Worm (Caenorhabditis elegans) whole organism, L2 larva: ENCODE data around the gene srab-26.
A peak's percentile ranks its signal among the peaks of the same experiment; 100 is the strongest.

ENCODE experiments used
- C34F6.9 ChIP-seq: fragments of 150-350 bp; optimal IDR thresholded peaks from 2 replicates; lab custom pipeline; 2014; ENCODE audit warnings: missing biosample characterization, missing genetic modification characterization
- F13H6.1 ChIP-seq: sonication (generic microtip); optimal IDR thresholded peaks from 2 replicates; lab custom pipeline; 2016; ENCODE audit warnings: missing genetic modification characterization, missing compliant biosample characterization
- R02D3.7 ChIP-seq: fragments of 150-350 bp; optimal IDR thresholded peaks from 2 replicates; lab custom pipeline; 2014; ENCODE audit warnings: missing biosample characterization, missing genetic modification characterization
- Y55F3AM.14 ChIP-seq: fragments of 200-800 bp; sonication (Bioruptor generic); optimal IDR thresholded peaks from 2 replicates; lab custom pipeline; 2018; ENCODE audit warnings: mild to moderate bottlenecking, missing genetic modification characterization, missing compliant biosample characterization
- alr-1 ChIP-seq: fragments of 150-350 bp; optimal IDR thresholded peaks from 2 replicates; lab custom pipeline; 2014; ENCODE audit warnings: missing biosample characterization, missing genetic modification characterization
- aly-2 ChIP-seq: fragments of 150-350 bp; optimal IDR thresholded peaks from 2 replicates; lab custom pipeline; 2014; ENCODE audit warnings: missing biosample characterization, missing genetic modification characterization
- ama-1 ChIP-seq: fragments of 150-350 bp; optimal IDR thresholded peaks from 2 replicates; lab custom pipeline; 2018; ENCODE audit warnings: inconsistent platforms
- blmp-1 ChIP-seq: sonication (generic microtip); optimal IDR thresholded peaks from 2 replicates; lab custom pipeline; 2017; ENCODE audit warnings: missing genetic modification characterization, mild to moderate bottlenecking, missing compliant biosample characterization, antibody characterized with exemption, moderate library complexity; ENCODE audit not compliant: insufficient read depth
- ceh-16 ChIP-seq: fragments of 150-350 bp; optimal IDR thresholded peaks from 2 replicates; lab custom pipeline; 2014; ENCODE audit warnings: missing biosample characterization, missing genetic modification characterization
- ceh-82 ChIP-seq: fragments of 150-350 bp; optimal IDR thresholded peaks from 2 replicates; lab custom pipeline; 2014; ENCODE audit warnings: missing biosample characterization, missing genetic modification characterization
- crh-2 ChIP-seq: sonication (generic microtip); optimal IDR thresholded peaks from 2 replicates; lab custom pipeline; 2017; ENCODE audit warnings: missing biosample characterization, missing genetic modification characterization
- dmd-4 ChIP-seq: sonication (generic microtip); optimal IDR thresholded peaks from 2 replicates; lab custom pipeline; 2017; ENCODE audit warnings: missing biosample characterization, missing genetic modification characterization
- egl-27 ChIP-seq: sonication (generic microtip); optimal IDR thresholded peaks from 3 replicates; lab custom pipeline; 2017; ENCODE audit warnings: missing biosample characterization, missing genetic modification reagents, missing genetic modification characterization
- elt-1 ChIP-seq: fragments of 150-350 bp; optimal IDR thresholded peaks from 2 replicates; lab custom pipeline; 2014; ENCODE audit warnings: missing biosample characterization, missing genetic modification characterization
- elt-3 ChIP-seq: sonication (generic microtip); optimal IDR thresholded peaks from 2 replicates; lab custom pipeline; 2017; ENCODE audit warnings: missing biosample characterization, missing genetic modification characterization
- fos-1 ChIP-seq: fragments of 150-350 bp; optimal IDR thresholded peaks from 2 replicates; lab custom pipeline; 2014; ENCODE audit warnings: missing biosample characterization, missing genetic modification characterization
- gmeb-1 ChIP-seq: fragments of 150-350 bp; optimal IDR thresholded peaks from 2 replicates; lab custom pipeline; 2014; ENCODE audit warnings: missing biosample characterization, missing genetic modification characterization
- lin-13 ChIP-seq: fragments of 150-350 bp; optimal IDR thresholded peaks from 2 replicates; lab custom pipeline; 2014; ENCODE audit warnings: missing biosample characterization, missing genetic modification reagents, missing genetic modification characterization
- lin-39 ChIP-seq: fragments of 150-350 bp; optimal IDR thresholded peaks from 2 replicates; lab custom pipeline; 2014; ENCODE audit warnings: missing biosample characterization, missing genetic modification reagents, missing genetic modification characterization
- lsy-2 ChIP-seq, 2 experiments: fragments of 150-350 bp in 1 of 2; sonication (generic microtip) in 1 of 2; optimal IDR thresholded peaks; 2 replicates each; lab custom pipeline; 2014 to 2017; ENCODE audit warnings: missing biosample characterization in 2 of 2, missing genetic modification characterization in 2 of 2
- mdl-1 ChIP-seq, 2 experiments: fragments of 150-350 bp in 1 of 2; sonication (generic microtip) in 1 of 2; optimal IDR thresholded peaks; 2 replicates each; lab custom pipeline; 2017; ENCODE audit warnings: missing biosample characterization in 2 of 2, missing genetic modification characterization in 2 of 2
- nhr-10 ChIP-seq: sonication (generic microtip); optimal IDR thresholded peaks from 2 replicates; lab custom pipeline; 2017; ENCODE audit warnings: missing biosample characterization, missing genetic modification characterization
- nhr-11 ChIP-seq: fragments of 150-350 bp; optimal IDR thresholded peaks from 2 replicates; lab custom pipeline; 2014; ENCODE audit warnings: missing biosample characterization, missing genetic modification characterization
- nhr-129 ChIP-seq: fragments of 150-350 bp; optimal IDR thresholded peaks from 2 replicates; lab custom pipeline; 2014; ENCODE audit warnings: missing biosample characterization, missing genetic modification characterization
- nhr-21 ChIP-seq: fragments of 150-350 bp; optimal IDR thresholded peaks from 2 replicates; lab custom pipeline; 2014; ENCODE audit warnings: missing biosample characterization, missing genetic modification characterization
- nhr-237 ChIP-seq: fragments of 150-350 bp; optimal IDR thresholded peaks from 2 replicates; lab custom pipeline; 2014; ENCODE audit warnings: missing biosample characterization, missing genetic modification characterization
- nhr-25 ChIP-seq: fragments of 150-350 bp; sonication (generic microtip); optimal IDR thresholded peaks from 3 replicates; lab custom pipeline; 2014; ENCODE audit warnings: missing biosample characterization, missing genetic modification characterization
- nhr-77 ChIP-seq: fragments of 150-350 bp; optimal IDR thresholded peaks from 2 replicates; lab custom pipeline; 2014; ENCODE audit warnings: missing biosample characterization, missing genetic modification characterization
- sem-4 ChIP-seq: fragments of 150-350 bp; optimal IDR thresholded peaks from 2 replicates; lab custom pipeline; 2014; ENCODE audit warnings: missing biosample characterization, missing genetic modification reagents, missing genetic modification characterization
- skn-1 ChIP-seq: sonication (generic microtip); optimal IDR thresholded peaks from 2 replicates; lab custom pipeline; 2017; ENCODE audit warnings: missing biosample characterization, missing genetic modification characterization
- sma-3 ChIP-seq: sonication (generic microtip); optimal IDR thresholded peaks from 2 replicates; lab custom pipeline; 2016; ENCODE audit warnings: missing genetic modification reagents, missing genetic modification characterization, missing compliant biosample characterization
- sma-9 ChIP-seq, 2 experiments: fragments of 150-350 bp in 1 of 2; sonication (generic microtip) in 1 of 2; optimal IDR thresholded peaks; 2 replicates each; lab custom pipeline; 2014 to 2016; ENCODE audit warnings: missing genetic modification characterization in 2 of 2, mild to moderate bottlenecking in 1 of 2, missing biosample characterization in 1 of 2, missing compliant biosample characterization in 1 of 2, missing genetic modification reagents in 1 of 2, moderate library complexity in 1 of 2
- unc-39 ChIP-seq: fragments of 150-350 bp; optimal IDR thresholded peaks from 2 replicates; lab custom pipeline; 2014; ENCODE audit warnings: missing biosample characterization, missing genetic modification characterization
- unc-55 ChIP-seq: fragments of 150-350 bp; sonication (generic microtip); optimal IDR thresholded peaks from 3 replicates; lab custom pipeline; 2014; ENCODE audit warnings: missing biosample characterization, missing genetic modification reagents, missing genetic modification characterization
- unc-62 ChIP-seq: fragments of 150-350 bp; optimal IDR thresholded peaks from 2 replicates; lab custom pipeline; 2014; ENCODE audit warnings: missing biosample characterization, missing genetic modification reagents, missing genetic modification characterization
- zag-1 ChIP-seq: fragments of 150-350 bp; optimal IDR thresholded peaks from 2 replicates; lab custom pipeline; 2014; ENCODE audit warnings: missing biosample characterization, missing genetic modification characterization
- ztf-1 ChIP-seq: fragments of 200-800 bp; sonication (Bioruptor generic); conservative IDR thresholded peaks from 2 replicates; pipeline ENCODE4 v1.3.6; 2022; ENCODE audit warnings: missing genetic modification characterization, missing compliant biosample characterization
- ztf-11 ChIP-seq: sonication (generic microtip); optimal IDR thresholded peaks from 2 replicates; lab custom pipeline; 2017; ENCODE audit warnings: missing biosample characterization, missing genetic modification characterization
- ztf-4 ChIP-seq: fragments of 150-350 bp; optimal IDR thresholded peaks from 2 replicates; lab custom pipeline; 2014; ENCODE audit warnings: missing biosample characterization, missing genetic modification characterization

Gene srab-26

DNA sequence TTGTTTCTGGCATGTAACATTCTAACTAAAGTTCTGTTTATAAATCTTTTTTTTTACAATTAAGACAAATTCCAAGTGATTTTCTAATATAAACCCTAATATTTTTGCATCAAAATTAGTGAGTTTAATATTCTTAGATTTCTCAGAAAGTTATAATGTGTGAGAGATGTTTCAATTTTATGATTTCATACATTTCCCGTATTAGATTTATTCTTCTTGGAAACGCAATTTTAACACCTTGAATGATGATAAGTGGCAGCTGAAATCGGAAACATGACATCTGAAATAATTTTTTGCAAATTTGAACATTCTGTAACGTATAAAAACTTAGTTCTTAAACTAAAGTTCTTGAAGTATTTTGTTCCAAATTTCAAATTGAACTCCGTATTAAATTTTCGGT, 21.8 kb upstream of the srab-26 start:
- TF ChIP-seq fos-1 (tag; lab: Kevin White, UChicago) (no peak), unc-55 (no peak), nhr-21 (tag; lab: Kevin White, UChicago) (no peak), dmd-4 (tag; lab: Kevin White, UChicago) (no peak), gmeb-1 (tag; lab: Kevin White, UChicago) (no peak), elt-1 (tag; lab: Kevin White, UChicago) (no peak), ztf-1 (no peak), lsy-2 (tag; optimal IDR thresholded peaks at IDR 0.05; lab: Kevin White, UChicago) (no peak), nhr-237 (tag; lab: Kevin White, UChicago) (no peak), unc-62 (GFP tag; lab: Kevin White, UChicago) (no peak), egl-27 (tag; lab: Kevin White, UChicago) (no peak), zag-1 (tag; lab: Kevin White, UChicago) (no peak), R02D3.7 (no peak), sma-3 (GFP tag; lab: Kevin White, UChicago) (no peak)

DNA sequence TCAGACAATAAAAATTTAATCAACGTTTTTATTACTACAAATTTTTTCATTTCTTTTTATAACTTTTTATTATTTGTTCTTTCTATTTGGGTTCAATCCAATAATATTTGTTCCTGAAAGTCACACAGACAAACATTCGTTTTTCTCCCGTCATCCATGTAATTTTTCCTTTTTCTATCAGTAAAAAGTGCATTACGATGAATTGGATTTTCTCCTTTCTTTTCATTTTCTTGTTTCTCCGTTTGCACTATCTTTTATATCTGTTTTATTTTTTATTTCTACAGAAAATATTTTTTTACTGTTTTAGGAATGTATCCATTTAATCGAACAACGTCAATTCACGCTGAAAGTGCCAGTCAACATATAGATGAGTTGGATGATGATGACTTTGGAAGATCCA, 20.0 kb upstream of the srab-26 start, which contains the start of gene egl-47:
TSS of gene egl-47 (plus strand) at position 301 of the 400 bp plus-strand sequence.
- TF ChIP-seq nhr-21 (tag; lab: Kevin White, UChicago) (no peak), sma-3 (GFP tag; lab: Kevin White, UChicago) (no peak), C34F6.9 (tag; lab: Kevin White, UChicago) (no peak), nhr-77 (tag; lab: Kevin White, UChicago) (no peak), ama-1 (no peak), sma-9 (GFP tag; optimal IDR thresholded peaks at IDR 0.05; lab: Kevin White, UChicago) (no peak), sma-9 (tag; optimal IDR thresholded peaks at IDR 0.05; lab: Kevin White, UChicago) (no peak), mdl-1 (tag; optimal IDR thresholded peaks at IDR 0.05; lab: Kevin White, UChicago) (no peak), unc-62 (GFP tag; lab: Kevin White, UChicago) (no peak), unc-39 (tag; lab: Kevin White, UChicago) (no peak), lin-13 (GFP tag; lab: Kevin White, UChicago) (no peak)

DNA sequence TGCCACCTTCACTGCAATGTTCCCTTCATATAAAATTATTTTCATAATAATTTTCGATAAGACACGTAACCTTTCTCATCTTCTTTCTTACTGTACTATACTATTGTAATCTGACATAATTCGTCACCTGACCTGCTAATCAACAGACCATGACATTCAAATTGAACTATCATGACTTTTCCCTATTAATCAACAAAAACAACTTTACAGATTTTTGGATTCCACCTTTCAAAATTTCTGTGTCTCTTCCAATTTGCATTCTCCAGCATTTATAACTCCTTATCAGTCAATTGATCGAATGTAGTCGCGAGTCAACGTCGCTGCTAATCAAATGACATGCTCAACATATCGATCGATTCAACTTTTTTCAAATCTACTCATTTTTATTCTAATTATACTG, 10.3 kb upstream of the srab-26 start, which contains the start of gene fshr-1:
TSS of gene fshr-1 (plus strand) at position 209 of the 400 bp plus-strand sequence.
- TF ChIP-seq crh-2 (tag; lab: Kevin White, UChicago) = peak; percentile 30
- no peak for TF ChIP-seq ceh-82
- peak; percentile 57 for TF ChIP-seq fos-1 (tag; lab: Kevin White, UChicago)
- TF ChIP-seq, all 48 proteins: peak for 2

DNA sequence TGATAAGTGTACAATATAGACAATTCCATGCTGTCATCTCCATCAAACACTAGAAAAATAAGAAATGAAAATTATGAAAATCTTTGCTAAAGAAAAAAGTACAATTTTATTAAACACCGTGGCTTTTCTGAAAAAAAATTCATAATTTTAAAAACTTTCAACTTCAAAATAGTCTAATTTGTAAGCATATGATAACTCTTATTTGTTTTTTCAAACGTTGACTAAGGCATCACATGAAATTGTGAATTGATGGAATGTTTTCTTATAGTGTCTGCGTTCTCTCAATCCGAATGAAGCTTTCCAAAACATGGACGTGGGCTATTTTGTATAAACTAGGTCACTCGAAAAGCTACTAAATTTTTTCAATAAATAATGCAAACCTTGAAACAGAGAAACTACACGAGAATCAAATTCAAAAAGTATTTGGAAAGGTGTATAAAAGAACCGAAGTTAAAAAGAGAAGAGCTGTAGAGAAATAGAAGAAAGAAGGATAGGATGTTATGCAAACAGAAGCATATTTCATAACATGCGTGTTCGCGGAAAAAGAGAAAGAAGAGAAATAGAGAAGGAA, 6.7 kb upstream of the srab-26 start, which contains the start of gene clp-9:
TSS of gene clp-9 (minus strand) at position 51 of the 571 bp plus-strand sequence.
- TF ChIP-seq ztf-4 (no peak), alr-1 (no peak), fos-1 (tag; lab: Kevin White, UChicago) (no peak), ztf-11 (no peak), C34F6.9 (tag; lab: Kevin White, UChicago) (peak; percentile 31), F13H6.1 (tag; lab: Kevin White, UChicago) (no peak), nhr-11 (tag; lab: Kevin White, UChicago) (no peak), unc-55 (peak; percentile 77)

DNA sequence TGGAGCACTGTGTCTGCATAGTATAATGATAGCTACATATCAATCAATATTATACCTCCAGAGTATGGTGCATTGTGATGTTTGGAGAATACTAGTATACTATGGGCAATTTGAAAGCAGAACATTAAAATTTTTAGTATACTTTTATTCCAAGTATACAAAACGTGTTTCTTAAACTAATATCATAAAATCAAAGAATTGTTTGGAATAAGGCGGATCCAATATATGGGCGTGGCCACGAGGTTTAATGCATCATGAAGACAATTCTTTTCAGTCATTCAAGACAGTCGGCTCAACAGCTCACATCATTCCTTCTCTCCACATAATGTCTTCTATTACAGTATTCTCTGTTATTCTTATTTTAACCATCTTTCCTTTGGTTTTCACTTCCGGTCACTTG, 563 bp upstream of the srab-26 start, which contains the start of gene sdz-31:
TSS of gene sdz-31 (plus strand) at position 301 of the 400 bp plus-strand sequence.
- TF ChIP-seq nhr-129 (no peak), zag-1 (tag; lab: Kevin White, UChicago) (no peak), ceh-16 (no peak), nhr-25 (tag; lab: Kevin White, UChicago) (no peak), skn-1 (tag; lab: Kevin White, UChicago) (no peak), nhr-77 (tag; lab: Kevin White, UChicago) (no peak), blmp-1 (tag; lab: Kevin White, UChicago) (no peak), lin-39 (tag; lab: Kevin White, UChicago) (no peak), egl-27 (tag; lab: Kevin White, UChicago) (no peak), aly-2 (no peak), dmd-4 (tag; lab: Kevin White, UChicago) (no peak), sem-4 (tag; lab: Kevin White, UChicago) (no peak), lin-13 (GFP tag; lab: Kevin White, UChicago) (no peak), Y55F3AM.14 (GFP tag; lab: Kevin White, UChicago) (no peak), nhr-21 (tag; lab: Kevin White, UChicago) (no peak), gmeb-1 (tag; lab: Kevin White, UChicago) (no peak), unc-55 (no peak), elt-3 (no peak), nhr-11 (tag; lab: Kevin White, UChicago) (no peak), nhr-10 (tag; lab: Kevin White, UChicago) (no peak)
